Fruit fly (Drosophila melanogaster) whole organism, wandering third instar larva: ENCODE results near the gene Dcr-1.

Experiments used
- lola ChIP-seq: fragments of >200 bp; optimal IDR thresholded peaks from 2 replicates; lab custom pipeline; 2017; ENCODE audit warnings: missing biosample characterization, missing genetic modification characterization
- pan ChIP-seq: fragments of >200 bp; optimal IDR thresholded peaks from 2 replicates; lab custom pipeline; 2017

DNA sequence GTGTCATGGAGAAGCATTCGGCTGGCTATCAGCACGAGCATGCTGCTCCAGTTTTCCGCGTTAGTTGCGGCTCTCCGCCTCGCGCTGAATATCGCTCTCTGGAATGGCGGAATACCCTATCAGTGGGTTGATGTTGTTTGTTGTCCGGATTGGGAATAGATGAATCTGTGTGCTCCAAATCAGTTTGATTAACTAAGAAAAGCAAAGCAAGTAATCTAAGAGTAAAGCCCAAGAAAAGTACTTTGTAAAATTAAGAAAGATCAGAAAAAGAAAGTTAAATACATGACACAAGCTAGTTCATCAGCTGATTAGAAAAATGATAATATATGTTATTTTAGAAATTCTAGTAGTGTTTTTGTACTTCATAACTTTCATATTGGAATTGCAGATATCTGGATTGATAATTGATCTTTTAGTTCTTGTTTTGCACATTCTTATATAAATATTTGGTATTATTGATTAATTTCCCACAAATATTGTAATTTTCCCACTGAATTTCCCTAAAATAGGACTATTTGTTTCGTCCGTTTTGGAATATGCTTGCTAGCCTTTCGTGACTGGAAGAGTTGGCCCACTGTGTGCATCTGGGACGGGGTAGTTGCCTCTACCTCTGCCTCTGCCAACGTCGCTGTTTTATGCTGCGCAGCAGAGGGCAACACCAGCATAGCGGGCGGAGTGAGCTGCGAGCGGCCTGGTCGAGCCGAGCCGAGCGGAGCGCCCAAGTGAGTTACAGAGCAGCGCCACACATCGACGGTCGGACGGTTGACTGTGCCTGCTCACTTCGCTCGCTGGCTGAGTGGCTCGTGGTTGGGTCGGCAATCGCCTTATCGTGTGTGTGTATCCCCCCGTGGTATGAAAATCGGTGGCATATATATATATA lies 13.2 kb upstream of the Dcr-1 start:
- TF ChIP-seq pan (lab: Kevin White, UChicago) (no peak), lola (GFP tag; lab: Kevin White, UChicago) (no peak)
